Worm (Caenorhabditis elegans): ENCODE measurements around the gene F40G9.15.

ce11 chrIII:156645-157044 lies 25.5 kb upstream of the F40G9.15 start, which contains the start of the genes zig-13 and ver-1:
- TF ChIP-seq ama-1 (optimal IDR thresholded peaks at IDR 0.05) (no peak), aly-1 (tag; optimal IDR thresholded peaks at IDR 0.05) (no peak), scrt-1 (GFP tag; IDR thresholded peaks at IDR 0.05) (no peak), ceh-13 (GFP tag; optimal IDR thresholded peaks at IDR 0.05) (no peak), ceh-36 (tag; optimal IDR thresholded peaks at IDR 0.05) (no peak), sea-1 (GFP tag; conservative IDR thresholded peaks at IDR 0.05) (no peak)

Data from whole organism, early embryonic.